Fruit fly (Drosophila melanogaster) whole organism, prepupa: ENCODE measurements around the gene RhoGAPp190.

Experiments used
- Blimp-1 ChIP-seq: fragments of 200-800 bp; sonication (Bioruptor generic); optimal IDR thresholded peaks from 3 replicates; lab custom pipeline; 2017; ENCODE audit warnings: missing biosample characterization, missing genetic modification characterization, mild to moderate bottlenecking, moderate library complexity, missing genetic modification reagents
- CG10669 ChIP-seq: fragments of 200-800 bp; sonication (Bioruptor generic); optimal IDR thresholded peaks from 3 replicates; lab custom pipeline; 2018; ENCODE audit warnings: missing biosample characterization, mild to moderate bottlenecking, missing genetic modification characterization, moderate library complexity
- CG11294 ChIP-seq: fragments of 200-800 bp; sonication (Bioruptor generic); IDR thresholded peaks from 2 replicates; pipeline ENCODE4 v1.3.6; 2022; ENCODE audit warnings: missing biosample characterization, missing genetic modification characterization
- CG11762 ChIP-seq: fragments of 200-800 bp; sonication (Bioruptor generic); optimal IDR thresholded peaks from 3 replicates; lab custom pipeline; 2016; ENCODE audit warnings: missing biosample characterization, missing genetic modification characterization; ENCODE audit not compliant: insufficient read depth
- CG15336 ChIP-seq: fragments of 200-800 bp; sonication (Bioruptor generic); IDR thresholded peaks from 2 replicates; pipeline ENCODE4 v1.3.6; 2022; ENCODE audit warnings: missing biosample characterization, missing genetic modification characterization
- CG1621 ChIP-seq: fragments of 200-800 bp; sonication (Bioruptor generic); optimal IDR thresholded peaks from 3 replicates; lab custom pipeline; 2018; ENCODE audit warnings: missing biosample characterization, mild to moderate bottlenecking, missing genetic modification characterization
- CG16779 ChIP-seq: fragments of 200-800 bp; sonication (Bioruptor generic); optimal IDR thresholded peaks from 3 replicates; lab custom pipeline; 2017; ENCODE audit warnings: missing biosample characterization, mild to moderate bottlenecking, missing genetic modification characterization
- CG3032 ChIP-seq: fragments of 200-800 bp; optimal IDR thresholded peaks from 2 replicates; lab custom pipeline; 2019; ENCODE audit warnings: missing biosample characterization, mild to moderate bottlenecking, missing genetic modification characterization, moderate library complexity
- CG31627 ChIP-seq: fragments of 200-800 bp; sonication (Bioruptor generic); optimal IDR thresholded peaks from 3 replicates; lab custom pipeline; 2016; ENCODE audit warnings: missing biosample characterization, missing genetic modification characterization
- CG32006 ChIP-seq: fragments of 200-800 bp; sonication (Bioruptor generic); optimal IDR thresholded peaks from 3 replicates; lab custom pipeline; 2017; ENCODE audit warnings: missing biosample characterization, mild to moderate bottlenecking, missing genetic modification characterization
- CG4318 ChIP-seq: fragments of 200-800 bp; sonication (Bioruptor generic); optimal IDR thresholded peaks from 3 replicates; lab custom pipeline; 2017; ENCODE audit warnings: missing biosample characterization, mild to moderate bottlenecking, missing genetic modification characterization
- CG6163 ChIP-seq: fragments of 200-800 bp; sonication (Bioruptor generic); IDR thresholded peaks from 3 replicates; pipeline ENCODE4 v1.3.6; 2022; ENCODE audit warnings: missing biosample characterization, missing genetic modification characterization
- CG6276 ChIP-seq: fragments of 200-800 bp; sonication (Bioruptor generic); optimal IDR thresholded peaks from 2 replicates; lab custom pipeline; 2017; ENCODE audit warnings: missing biosample characterization, mild to moderate bottlenecking, missing genetic modification characterization
- CG6792 ChIP-seq: fragments of 200-800 bp; sonication (Bioruptor generic); optimal IDR thresholded peaks from 3 replicates; lab custom pipeline; 2016; ENCODE audit warnings: missing biosample characterization, missing genetic modification characterization
- CG6808 ChIP-seq: fragments of 200-800 bp; sonication (Bioruptor generic); optimal IDR thresholded peaks from 3 replicates; lab custom pipeline; 2017; ENCODE audit warnings: missing biosample characterization, missing genetic modification characterization, mild to moderate bottlenecking, moderate library complexity, missing genetic modification reagents
- CG6854 ChIP-seq: fragments of 200-800 bp; sonication (Bioruptor generic); optimal IDR thresholded peaks from 2 replicates; lab custom pipeline; 2017; ENCODE audit warnings: missing biosample characterization, mild to moderate bottlenecking, missing genetic modification characterization
- CG7368 ChIP-seq: fragments of 200-800 bp; sonication (Bioruptor generic); optimal IDR thresholded peaks from 3 replicates; lab custom pipeline; 2016; ENCODE audit warnings: missing biosample characterization, missing genetic modification characterization
- CG8119 ChIP-seq: fragments of 200-800 bp; sonication (Bioruptor generic); IDR thresholded peaks from 3 replicates; pipeline ENCODE4 v1.3.6; 2022; ENCODE audit warnings: missing biosample characterization, missing genetic modification characterization
- CG8319 ChIP-seq: fragments of 200-800 bp; sonication (Bioruptor generic); optimal IDR thresholded peaks from 3 replicates; lab custom pipeline; 2016; ENCODE audit warnings: missing biosample characterization, missing genetic modification characterization
- CG8632 ChIP-seq: fragments of 200-800 bp; sonication (Bioruptor generic); optimal IDR thresholded peaks from 3 replicates; lab custom pipeline; 2016; ENCODE audit warnings: missing biosample characterization, missing genetic modification characterization
- CG9139 ChIP-seq: fragments of 200-800 bp; sonication (Bioruptor generic); optimal IDR thresholded peaks from 3 replicates; lab custom pipeline; 2017; ENCODE audit warnings: missing biosample characterization, mild to moderate bottlenecking, missing genetic modification characterization
- Eip75B ChIP-seq: fragments of 200-800 bp; sonication (Bioruptor generic); optimal IDR thresholded peaks from 3 replicates; lab custom pipeline; 2016; ENCODE audit warnings: missing biosample characterization, missing genetic modification characterization
- Eip78C ChIP-seq: fragments of 200-800 bp; sonication (Bioruptor generic); peaks from one replicate; lab custom pipeline; 2016; ENCODE audit warnings: missing biosample characterization, missing genetic modification characterization
- Eip93F ChIP-seq: fragments of 200-800 bp; sonication (Bioruptor generic); optimal IDR thresholded peaks from 2 replicates; lab custom pipeline; 2016; ENCODE audit warnings: missing biosample characterization, mild to moderate bottlenecking, missing genetic modification characterization
- Ets21C ChIP-seq: fragments of 200-800 bp; sonication (Bioruptor generic); optimal IDR thresholded peaks from 3 replicates; lab custom pipeline; 2016; ENCODE audit warnings: missing biosample characterization, missing genetic modification characterization
- Ets96B ChIP-seq: fragments of 200-800 bp; optimal IDR thresholded peaks from 2 replicates; lab custom pipeline; 2019; ENCODE audit warnings: missing biosample characterization, mild to moderate bottlenecking, missing genetic modification characterization, moderate library complexity
- Gug ChIP-seq: fragments of 200-800 bp; sonication (Bioruptor generic); IDR thresholded peaks from 2 replicates; pipeline ENCODE4 v1.3.6; 2022; ENCODE audit warnings: missing biosample characterization, missing genetic modification characterization
- Hr4 ChIP-seq: fragments of 200-800 bp; sonication (Bioruptor generic); optimal IDR thresholded peaks from 3 replicates; lab custom pipeline; 2016; ENCODE audit warnings: missing biosample characterization, missing genetic modification characterization
- Lpt ChIP-seq: fragments of 200-800 bp; sonication (Bioruptor generic); optimal IDR thresholded peaks from 3 replicates; lab custom pipeline; 2016; ENCODE audit warnings: missing biosample characterization, missing genetic modification characterization
- OdsH ChIP-seq: fragments of 200-800 bp; sonication (Bioruptor generic); optimal IDR thresholded peaks from 3 replicates; lab custom pipeline; 2016; ENCODE audit warnings: missing biosample characterization, missing genetic modification characterization
- Smox ChIP-seq: fragments of 200-800 bp; sonication (Bioruptor generic); optimal IDR thresholded peaks from 3 replicates; lab custom pipeline; 2016; ENCODE audit warnings: missing biosample characterization, missing genetic modification characterization
- Sox14 ChIP-seq: fragments of 200-800 bp; sonication (Bioruptor generic); optimal IDR thresholded peaks from 3 replicates; lab custom pipeline; 2016; ENCODE audit warnings: missing biosample characterization, missing genetic modification characterization
- achi ChIP-seq: fragments of 200-800 bp; sonication (Bioruptor generic); optimal IDR thresholded peaks from 3 replicates; lab custom pipeline; 2016; ENCODE audit warnings: missing biosample characterization, missing genetic modification characterization
- acj6 ChIP-seq: fragments of 200-800 bp; sonication (Bioruptor generic); optimal IDR thresholded peaks from 3 replicates; lab custom pipeline; 2016; ENCODE audit warnings: missing biosample characterization, missing genetic modification characterization
- dac ChIP-seq: fragments of 200-800 bp; sonication (Bioruptor generic); optimal IDR thresholded peaks from 2 replicates; lab custom pipeline; 2017; ENCODE audit warnings: missing biosample characterization, mild to moderate bottlenecking, missing genetic modification characterization
- eg ChIP-seq: fragments of 200-800 bp; sonication (Bioruptor generic); IDR thresholded peaks from 3 replicates; pipeline ENCODE4 v1.3.6; 2022; ENCODE audit warnings: missing biosample characterization, missing genetic modification characterization
- esn ChIP-seq: fragments of 200-800 bp; sonication (Bioruptor generic); optimal IDR thresholded peaks from 2 replicates; lab custom pipeline; 2016; ENCODE audit warnings: missing biosample characterization, mild to moderate bottlenecking, missing genetic modification characterization, moderate library complexity
- fd85E ChIP-seq: fragments of 200-800 bp; sonication (Bioruptor generic); optimal IDR thresholded peaks from 3 replicates; lab custom pipeline; 2016; ENCODE audit warnings: missing biosample characterization, missing genetic modification characterization
- fkh ChIP-seq: fragments of 200-800 bp; sonication (Bioruptor generic); optimal IDR thresholded peaks from 3 replicates; lab custom pipeline; 2017; ENCODE audit warnings: missing biosample characterization, mild to moderate bottlenecking, missing genetic modification characterization, moderate library complexity
- lz ChIP-seq: fragments of 200-800 bp; sonication (Bioruptor generic); optimal IDR thresholded peaks from 3 replicates; lab custom pipeline; 2016; ENCODE audit warnings: missing biosample characterization, missing genetic modification characterization
- net ChIP-seq: fragments of 200-800 bp; sonication (Bioruptor generic); optimal IDR thresholded peaks from 3 replicates; lab custom pipeline; 2016; ENCODE audit warnings: missing biosample characterization, missing genetic modification characterization
- pdm3 ChIP-seq: fragments of 200-800 bp; sonication (Bioruptor generic); optimal IDR thresholded peaks from 3 replicates; lab custom pipeline; 2016; ENCODE audit warnings: missing biosample characterization, missing genetic modification characterization
- salr ChIP-seq, 2 experiments: fragments of 200-800 bp; sonication (Bioruptor generic); optimal IDR thresholded peaks; 3 replicates each; lab custom pipeline; 2016 to 2018; ENCODE audit warnings: missing biosample characterization in 2 of 2, missing genetic modification characterization in 2 of 2, mild to moderate bottlenecking in 1 of 2
- spab ChIP-seq: fragments of 200-800 bp; sonication (Bioruptor generic); optimal IDR thresholded peaks from 2 replicates; lab custom pipeline; 2017; ENCODE audit warnings: missing biosample characterization, mild to moderate bottlenecking, missing genetic modification characterization, missing genetic modification reagents
- ss ChIP-seq, 2 experiments: fragments of 200-800 bp; sonication (Bioruptor generic); optimal IDR thresholded peaks; 2 replicates in 1 of 2; 3 replicates in 1 of 2; lab custom pipeline; 2017 to 2018; ENCODE audit warnings: mild to moderate bottlenecking in 2 of 2, missing biosample characterization in 2 of 2, missing genetic modification characterization in 2 of 2, moderate library complexity in 1 of 2
- svp ChIP-seq: fragments of 200-800 bp; sonication (Bioruptor generic); peaks from one replicate; lab custom pipeline; 2016; ENCODE audit warnings: missing biosample characterization, missing genetic modification characterization
- topi ChIP-seq: fragments of 200-800 bp; sonication (Bioruptor generic); optimal IDR thresholded peaks from 3 replicates; lab custom pipeline; 2016; ENCODE audit warnings: missing biosample characterization, missing genetic modification characterization

RhoGAPp190 gene

DNA sequence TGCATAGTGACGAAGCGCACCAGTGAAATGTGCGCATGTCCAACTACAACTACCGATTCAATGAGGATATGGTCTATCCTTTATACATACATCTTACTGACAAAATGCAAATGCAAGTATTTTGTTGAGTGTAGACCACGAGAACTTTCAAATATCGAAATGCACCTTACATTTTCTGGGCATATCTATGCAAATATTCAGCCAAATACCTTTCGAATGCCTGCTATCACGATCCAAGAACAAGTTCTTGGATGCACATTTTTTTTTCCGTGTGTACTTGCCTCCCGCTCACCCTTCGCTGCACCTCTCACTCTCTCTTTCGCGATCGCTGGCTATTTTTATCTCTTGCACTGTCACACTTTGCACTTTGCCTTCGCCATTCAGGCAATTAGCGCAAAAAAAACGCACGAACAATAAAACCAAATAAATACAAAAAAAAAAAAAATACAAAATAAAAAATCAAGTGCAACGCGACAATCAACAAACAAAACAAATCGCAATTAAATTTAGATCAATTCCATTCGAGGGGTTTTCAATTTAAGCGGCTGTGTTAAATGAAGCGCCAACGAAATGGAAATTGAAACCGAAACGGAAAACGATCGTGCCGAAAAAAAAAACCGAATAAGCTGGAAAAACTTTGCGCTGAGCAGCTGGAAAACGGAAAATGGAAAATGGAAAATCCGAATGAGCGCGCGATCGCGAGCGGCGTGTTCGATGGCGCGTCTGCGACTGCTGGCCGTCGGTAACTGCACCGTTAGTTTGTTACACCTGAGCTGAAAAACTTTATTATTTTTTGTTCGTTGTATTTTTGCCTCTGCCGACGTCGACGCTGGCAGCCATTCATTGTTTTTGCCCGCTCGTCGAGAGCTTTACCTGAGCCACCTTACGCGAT lies 41.9 kb upstream of the RhoGAPp190 start:
- peak; percentile 17 for TF ChIP-seq CG9139 (GFP tag; lab: Kevin White, UChicago)
- no peak for TF ChIP-seq CG31627
- peak; percentile 13 for TF ChIP-seq achi (GFP tag; lab: Kevin White, UChicago)
- TF ChIP-seq acj6, result peak; percentile 13
- no peak for TF ChIP-seq CG15336 (GFP tag; lab: Robert Waterston, UW)
- TF ChIP-seq Sox14 (GFP tag; lab: Kevin White, UChicago), result no peak
- peak; percentile 60 for TF ChIP-seq svp (GFP tag; lab: Kevin White, UChicago)
- no peak for TF ChIP-seq CG6854 (GFP tag; lab: Kevin White, UChicago)
- TF ChIP-seq salr (GFP tag; optimal IDR thresholded peaks at IDR 0.05; lab: Kevin White, UChicago), result no peak
- TF ChIP-seq pdm3, result peak; percentile 11
- TF ChIP-seq Eip78C (GFP tag; lab: Kevin White, UChicago), result peak; percentile 16
- TF ChIP-seq ss (GFP tag; optimal IDR thresholded peaks at IDR 0.05; lab: Kevin White, UChicago), result peak; percentile 45 to 52
- no peak for TF ChIP-seq CG11762 (GFP tag; lab: Kevin White, UChicago)
- TF ChIP-seq Ets96B (tag; lab: Kevin White, UChicago), result peak; percentile 4
- TF ChIP-seq CG6792 (GFP tag; lab: Kevin White, UChicago), result no peak
- peak; percentile 32; the same call in 1 of the 3 replicates for TF ChIP-seq CG6163
- TF ChIP-seq fkh (GFP tag; lab: Kevin White, UChicago), result no peak
- peak; percentile 9 for TF ChIP-seq dac
- TF ChIP-seq CG6808 (GFP tag; lab: Kevin White, UChicago), result peak; percentile 20
- peak; percentile 42 for TF ChIP-seq CG32006
- TF ChIP-seq Ets21C (GFP tag; lab: Kevin White, UChicago), result no peak
- TF ChIP-seq CG10669, result peak; percentile 8
- no peak for TF ChIP-seq topi
- TF ChIP-seq Hr4, result peak; percentile 40
- TF ChIP-seq eg (GFP tag; lab: Robert Waterston, UW), result peak; percentile 58; the same call in 2 of the 3 replicates
- TF ChIP-seq net, result peak; percentile 11
- peak; percentile 33; the same call in 1 of the 2 replicates for TF ChIP-seq Gug (GFP tag; lab: Robert Waterston, UW)
- TF ChIP-seq esn (GFP tag; lab: Kevin White, UChicago), result no peak
- TF ChIP-seq spab (GFP tag; lab: Kevin White, UChicago), result no peak
- TF ChIP-seq CG8119, result peak; percentile 51

DNA sequence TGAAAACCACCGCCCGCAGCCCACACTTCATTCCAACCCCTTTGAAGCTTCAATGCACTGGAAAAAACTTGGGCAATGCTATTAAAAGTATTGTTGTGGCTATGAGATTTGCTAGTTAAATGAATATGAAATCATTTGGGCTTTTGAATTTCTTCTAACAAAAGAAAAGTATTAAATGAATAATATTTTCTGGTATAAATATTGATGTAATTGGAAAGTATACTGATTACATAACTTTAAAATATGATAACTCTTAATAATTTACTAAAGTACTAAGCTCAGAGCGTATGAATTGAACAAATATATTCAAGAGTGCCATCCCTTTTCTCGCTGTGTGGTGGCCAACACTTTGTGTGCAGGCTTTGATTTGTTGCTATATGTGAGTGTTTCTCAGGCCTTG lies 40.4 kb upstream of the RhoGAPp190 start:
- TF ChIP-seq CG15336 (GFP tag; lab: Robert Waterston, UW) (peak; percentile 57), CG7368 (GFP tag; lab: Kevin White, UChicago) (no peak), lz (GFP tag; lab: Kevin White, UChicago) (no peak), CG11294 (GFP tag; lab: Robert Waterston, UW) (no peak), CG31627 (no peak), spab (GFP tag; lab: Kevin White, UChicago) (no peak), Eip93F (no peak), dac (peak; percentile 8), Eip75B (GFP tag; lab: Kevin White, UChicago) (no peak), CG16779 (tag; lab: Kevin White, UChicago) (no peak), OdsH (GFP tag; lab: Kevin White, UChicago) (peak; percentile 35), CG8119 (0 out of 3 replicates have a peak, but pooled peaks have one; percentile 59), CG3032 (tag; lab: Kevin White, UChicago) (no peak), CG8632 (GFP tag; lab: Kevin White, UChicago) (no peak), Blimp-1 (no peak), CG8319 (GFP tag; lab: Kevin White, UChicago) (no peak), pdm3 (peak; percentile 15), net (peak; percentile 20), CG9139 (GFP tag; lab: Kevin White, UChicago) (no peak), CG4318 (GFP tag; lab: Kevin White, UChicago) (peak; percentile 21), Gug (GFP tag; lab: Robert Waterston, UW) (no peak), esn (GFP tag; lab: Kevin White, UChicago) (no peak), CG6808 (GFP tag; lab: Kevin White, UChicago) (no peak), CG6854 (GFP tag; lab: Kevin White, UChicago) (no peak), Lpt (GFP tag; lab: Kevin White, UChicago) (peak; percentile 19), fd85E (GFP tag; lab: Kevin White, UChicago) (no peak), topi (no peak), Smox (no peak), fkh (GFP tag; lab: Kevin White, UChicago) (no peak), CG1621 (tag; lab: Kevin White, UChicago) (no peak), Ets21C (GFP tag; lab: Kevin White, UChicago) (no peak), CG6276 (peak; percentile 64)
